Worm (Caenorhabditis elegans): ENCODE results near the gene C49A9.1.
"Not testable (repeated sequence)": the region's sequence is repeated elsewhere in the genome, so short reads cannot be mapped to it uniquely, and the experiment has no call there.

DNA sequence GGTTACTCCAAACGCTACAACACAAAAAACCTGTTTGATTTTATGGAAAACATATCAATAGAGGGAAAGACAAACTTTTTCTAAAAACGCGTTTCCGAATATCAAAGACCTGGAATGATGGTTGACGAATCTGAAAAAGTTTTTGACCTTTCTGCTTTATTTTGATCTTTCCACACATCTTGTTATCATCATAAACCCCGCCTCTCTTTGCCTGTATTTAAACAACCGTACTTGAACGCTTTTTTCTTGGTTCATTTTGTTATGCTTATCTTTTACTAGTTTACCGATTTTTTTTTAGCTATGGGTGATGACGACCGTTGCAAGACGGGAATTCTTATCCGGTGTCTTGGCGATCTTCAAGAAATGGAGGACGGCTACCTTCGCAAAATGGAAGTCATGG, 25.0 kb downstream of the C49A9.1 start, which contains the start of gene T13A10.2:
- not testable (repeated sequence) for TF ChIP-seq nhr-129 (tag; optimal IDR thresholded peaks at IDR 0.05); sma-3 (GFP tag; optimal IDR thresholded peaks at IDR 0.05); lin-11 (tag; optimal IDR thresholded peaks at IDR 0.05); elt-1 (tag; optimal IDR thresholded peaks at IDR 0.05); nhr-11 (tag; optimal IDR thresholded peaks at IDR 0.05); lin-39 (tag; optimal IDR thresholded peaks at IDR 0.05); ZK546.5 (tag; optimal IDR thresholded peaks at IDR 0.05); mab-5 (tag; optimal IDR thresholded peaks at IDR 0.05); nhr-25 (tag; optimal IDR thresholded peaks at IDR 0.05); nhr-237 (tag; optimal IDR thresholded peaks at IDR 0.05); peb-1 (tag; optimal IDR thresholded peaks at IDR 0.05); ztf-1 (GFP tag; conservative IDR thresholded peaks at IDR 0.05)
